Worm (Caenorhabditis elegans): ENCODE results near the gene sup-12.

Gene sup-12

DNA sequence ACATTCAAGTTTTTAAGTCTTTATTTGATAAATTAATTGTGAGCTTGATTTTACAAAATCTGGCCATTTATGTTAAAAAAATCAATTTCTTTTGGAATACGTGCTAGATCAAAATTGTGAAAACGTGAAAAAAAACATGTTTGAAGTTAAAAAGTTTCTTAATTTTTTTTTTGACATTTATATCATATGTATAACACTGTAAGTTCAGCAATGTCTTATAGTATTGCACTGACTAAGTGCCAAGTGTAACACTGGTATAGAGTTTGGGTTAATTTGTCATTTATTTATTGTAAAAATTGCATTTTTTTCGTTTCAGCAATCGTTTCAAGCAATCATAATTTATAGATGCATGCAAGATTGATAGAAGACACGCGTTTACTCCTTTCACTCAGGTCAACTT is 33.5 kb downstream of the sup-12 start:
- TF ChIP-seq elt-1 (tag; optimal IDR thresholded peaks at IDR 0.05) (no peak), mml-1 (tag; optimal IDR thresholded peaks at IDR 0.05) (no peak), nhr-11 (tag; optimal IDR thresholded peaks at IDR 0.05) (no peak), tbx-2 (tag; optimal IDR thresholded peaks at IDR 0.05) (no peak), nfya-1 (tag; optimal IDR thresholded peaks at IDR 0.05; ENCODE audit: insufficient read depth) (no peak), ZK546.5 (tag; optimal IDR thresholded peaks at IDR 0.05) (no peak), unc-62 (GFP tag; optimal IDR thresholded peaks at IDR 0.05) (no peak), nhr-12 (tag; optimal IDR thresholded peaks at IDR 0.05) (no peak), pha-4 (tag; optimal IDR thresholded peaks at IDR 0.05) (no peak), egl-5 (tag; optimal IDR thresholded peaks at IDR 0.05) (no peak), fkh-10 (GFP tag; optimal IDR thresholded peaks at IDR 0.05) (no peak), ztf-11 (tag; optimal IDR thresholded peaks at IDR 0.05) (no peak), fos-1 (tag; optimal IDR thresholded peaks at IDR 0.05) (no peak), hmg-11 (tag; optimal IDR thresholded peaks at IDR 0.05) (no peak), ama-1 (optimal IDR thresholded peaks at IDR 0.05) (no peak), nhr-76 (tag; optimal IDR thresholded peaks at IDR 0.05) (no peak), nhr-28 (tag; optimal IDR thresholded peaks at IDR 0.05) (no peak)

DNA sequence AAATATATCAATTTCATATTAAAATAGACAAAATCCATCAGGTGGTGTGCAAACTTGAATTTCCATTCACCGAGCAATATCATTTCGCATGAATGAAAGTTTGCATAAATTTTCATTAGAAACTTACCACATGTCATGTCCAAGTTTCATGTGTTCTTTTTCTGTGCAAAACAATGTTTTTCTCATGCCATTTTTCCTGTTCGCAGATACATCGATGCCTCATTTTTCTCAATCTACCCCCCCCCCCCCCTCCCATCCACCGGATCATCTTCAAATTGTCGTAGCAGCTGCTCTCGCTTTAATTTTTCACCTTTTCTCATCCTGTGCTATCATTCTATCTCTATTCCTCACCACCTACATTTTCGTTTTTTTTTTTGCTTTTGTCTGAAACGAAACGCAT is 34.6 kb downstream of the sup-12 start, which contains the start of gene T19D2.3:
T19D2.3 (plus strand) TSS at position 301 of the 400 bp plus-strand sequence.
- TF ChIP-seq unc-62 (GFP tag; optimal IDR thresholded peaks at IDR 0.05) = no peak
- TF ChIP-seq sea-2 (GFP tag; optimal IDR thresholded peaks at IDR 0.05) = no peak
- TF ChIP-seq tbx-2 (tag; optimal IDR thresholded peaks at IDR 0.05) = no peak
- TF ChIP-seq jun-1 (tag; optimal IDR thresholded peaks at IDR 0.05) = no peak
- TF ChIP-seq zag-1 (tag; optimal IDR thresholded peaks at IDR 0.05) = no peak
- TF ChIP-seq nhr-67 (tag; optimal IDR thresholded peaks at IDR 0.05) = no peak
- TF ChIP-seq nhr-11 (tag; optimal IDR thresholded peaks at IDR 0.05) = no peak
- TF ChIP-seq pha-4 (tag; optimal IDR thresholded peaks at IDR 0.05) = no peak
- TF ChIP-seq nhr-23 (tag; optimal IDR thresholded peaks at IDR 0.05) = no peak

DNA sequence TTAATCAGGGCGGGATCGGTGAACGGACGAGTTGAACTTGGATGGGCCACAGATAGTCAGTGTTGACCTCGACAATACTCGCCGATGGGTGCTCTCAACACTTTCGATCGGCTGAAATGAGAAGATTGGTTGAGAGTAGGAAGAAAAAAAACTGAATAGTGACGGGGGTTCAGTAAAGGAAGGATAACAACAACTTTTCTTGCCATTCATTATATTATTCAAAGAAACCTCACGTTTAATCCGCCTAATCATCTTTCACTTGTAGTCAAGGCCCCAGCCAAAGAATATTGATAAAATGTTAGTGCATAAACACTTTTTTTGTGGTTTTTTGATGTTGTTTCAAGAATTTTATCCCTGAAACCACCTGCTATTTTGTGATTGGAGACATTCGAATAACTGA is 37.9 kb downstream of the sup-12 start, which contains the start of gene T19D2.13:
T19D2.13 (minus strand) TSS at position 101 of the 400 bp plus-strand sequence.
- TF ChIP-seq aly-2 (tag; optimal IDR thresholded peaks at IDR 0.05) (no peak), unc-62 (GFP tag; optimal IDR thresholded peaks at IDR 0.05) (no peak), ama-1 (optimal IDR thresholded peaks at IDR 0.05) (no peak), ceh-82 (tag; optimal IDR thresholded peaks at IDR 0.05) (no peak), tbx-2 (tag; optimal IDR thresholded peaks at IDR 0.05) (no peak), ceh-28 (tag; optimal IDR thresholded peaks at IDR 0.05) (no peak)

DNA sequence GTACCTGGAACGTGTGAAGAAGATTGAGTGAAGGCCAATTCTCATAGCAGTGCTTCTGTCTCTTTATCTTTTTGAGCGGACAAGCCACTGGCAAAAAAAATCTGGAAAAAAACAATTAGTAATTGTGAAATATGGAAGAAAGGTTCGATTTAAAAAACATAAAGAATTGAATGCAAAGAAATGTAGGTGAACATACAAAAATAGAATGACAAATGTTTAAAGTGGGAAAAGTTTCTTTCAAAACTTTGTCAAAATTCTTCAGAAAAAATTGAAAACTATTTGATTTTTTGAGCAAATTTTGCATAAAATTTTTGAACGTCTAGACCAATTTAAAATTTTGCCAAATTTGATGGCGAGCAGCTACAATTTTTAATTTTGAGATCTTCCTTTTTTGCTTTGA is 38.8 kb downstream of the sup-12 start, which contains the start of gene ptp-4A2:
ptp-4A2 (minus strand) TSS at position 101 of the 400 bp plus-strand sequence.
- TF ChIP-seq fkh-2 (tag; optimal IDR thresholded peaks at IDR 0.05) = no peak
- TF ChIP-seq egl-27 (tag; optimal IDR thresholded peaks at IDR 0.05) = no peak
- no peak for TF ChIP-seq mdl-1 (tag; optimal IDR thresholded peaks at IDR 0.05)
- no peak for TF ChIP-seq elt-3 (tag; optimal IDR thresholded peaks at IDR 0.05)
- TF ChIP-seq ztf-4 (tag; optimal IDR thresholded peaks at IDR 0.05) = no peak
- no peak for TF ChIP-seq elt-2 (tag; optimal IDR thresholded peaks at IDR 0.05)
- TF ChIP-seq nhr-77 (tag; optimal IDR thresholded peaks at IDR 0.05) = no peak
- TF ChIP-seq nhr-28 (tag; optimal IDR thresholded peaks at IDR 0.05) = no peak
- no peak for TF ChIP-seq nhr-237 (tag; optimal IDR thresholded peaks at IDR 0.05)
- no peak for TF ChIP-seq tbx-2 (tag; optimal IDR thresholded peaks at IDR 0.05)

- peak; percentile 90 for TF ChIP-seq elt-2 (tag; optimal IDR thresholded peaks at IDR 0.05)
- TF ChIP-seq nhr-11 (tag; optimal IDR thresholded peaks at IDR 0.05) = no peak
- TF ChIP-seq jun-1 (tag; optimal IDR thresholded peaks at IDR 0.05) = peak; percentile 67
- TF ChIP-seq unc-62 (GFP tag; optimal IDR thresholded peaks at IDR 0.05) = no peak
- TF ChIP-seq pha-4 (tag; optimal IDR thresholded peaks at IDR 0.05) = peak; percentile 21
- no peak for TF ChIP-seq mml-1 (tag; optimal IDR thresholded peaks at IDR 0.05)
- no peak for TF ChIP-seq ceh-16 (tag; optimal IDR thresholded peaks at IDR 0.05)
- TF ChIP-seq ztf-11 (tag; optimal IDR thresholded peaks at IDR 0.05) = no peak
- TF ChIP-seq pqm-1 (tag; optimal IDR thresholded peaks at IDR 0.05) = peak; percentile 66
- TF ChIP-seq R02D3.7 (tag; optimal IDR thresholded peaks at IDR 0.05) = no peak
These were observed 39.7 kb downstream of the sup-12 start for ce11 chrX:3944073-3944472.

Measured in whole organism, L3 larva.